Worm (Caenorhabditis elegans) whole organism, midembryonic: ENCODE measurements around the gene pkhm-2.

ENCODE experiments used
- T22C8.4 ChIP-seq: fragments of 200-800 bp; sonication (Bioruptor generic); IDR thresholded peaks from 2 replicates; pipeline ENCODE4 v1.3.6; 2022; ENCODE audit warnings: missing genetic modification characterization, missing compliant biosample characterization
- cog-1 ChIP-seq: sonication (generic microtip); optimal IDR thresholded peaks from 2 replicates; lab custom pipeline; 2016; ENCODE audit warnings: missing genetic modification characterization, missing compliant biosample characterization
- flt-1 ChIP-seq: fragments of 200-800 bp; sonication (Bioruptor generic); IDR thresholded peaks from 2 replicates; pipeline ENCODE4 v1.3.6; 2022; ENCODE audit warnings: missing genetic modification characterization, missing compliant biosample characterization
- ref-1 ChIP-seq: fragments of 200-800 bp; sonication (Bioruptor generic); conservative IDR thresholded peaks from 2 replicates; pipeline ENCODE4 v1.3.6; 2022; ENCODE audit warnings: missing genetic modification reagents, missing genetic modification characterization, missing compliant biosample characterization
- tab-1 ChIP-seq: fragments of 200-800 bp; sonication (Bioruptor generic); IDR thresholded peaks from 2 replicates; pipeline ENCODE4 v1.3.6; 2022; ENCODE audit warnings: missing genetic modification characterization, missing compliant biosample characterization
- ztf-23 ChIP-seq: fragments of 200-800 bp; sonication (Bioruptor generic); IDR thresholded peaks from 2 replicates; pipeline ENCODE4 v1.3.6; 2022; ENCODE audit warnings: missing genetic modification reagents, missing genetic modification characterization, missing compliant biosample characterization
- ztf-29 ChIP-seq: fragments of 200-800 bp; sonication (Bioruptor generic); IDR thresholded peaks from 2 replicates; pipeline ENCODE4 v1.3.6; 2022; ENCODE audit warnings: missing genetic modification reagents, missing genetic modification characterization, missing compliant biosample characterization

- TF ChIP-seq ztf-23 = no peak
- no peak for TF ChIP-seq ztf-29 (GFP tag; lab: Robert Waterston, UW)
- no peak for TF ChIP-seq ref-1 (GFP tag; lab: Robert Waterston, UW)
- TF ChIP-seq tab-1 (GFP tag; lab: Robert Waterston, UW) = no peak
- no peak for TF ChIP-seq cog-1 (tag; lab: Kevin White, UChicago)
- no peak; the same call in 1 of the 2 replicates for TF ChIP-seq flt-1 (GFP tag; lab: Robert Waterston, UW)
- no peak for TF ChIP-seq T22C8.4 (GFP tag; lab: Robert Waterston, UW)
These were observed 34.7 kb downstream of the pkhm-2 start for ce11 chrX:15146415-15147210.
